Fruit fly (Drosophila melanogaster) whole organism, embryonic: ENCODE measurements around the gene scrt.

ENCODE experiments used
- Adf1 ChIP-seq: fragments of 200-800 bp; sonication (Bioruptor generic); IDR thresholded peaks from 2 replicates; pipeline ENCODE4 v1.3.6; 2022; ENCODE audit warnings: missing biosample characterization, missing genetic modification characterization
- Bdp1 ChIP-seq: fragments of 200-800 bp; sonication (Bioruptor generic); optimal IDR thresholded peaks from 3 replicates; lab custom pipeline; 2016; ENCODE audit warnings: missing biosample characterization, missing genetic modification characterization
- CG11504 ChIP-seq: fragments of 200-800 bp; sonication (Bioruptor generic); optimal IDR thresholded peaks from 3 replicates; lab custom pipeline; 2019; ENCODE audit warnings: missing biosample characterization, mild to moderate bottlenecking, missing genetic modification characterization, moderate library complexity
- CG11560 ChIP-seq: fragments of 200-800 bp; sonication (Bioruptor generic); IDR thresholded peaks from 3 replicates; pipeline ENCODE4 v1.3.6; 2022; ENCODE audit warnings: missing biosample characterization, missing genetic modification characterization
- CG12391 ChIP-seq: fragments of 200-800 bp; sonication (Bioruptor generic); optimal IDR thresholded peaks from 3 replicates; lab custom pipeline; 2018; ENCODE audit warnings: missing biosample characterization, mild to moderate bottlenecking, missing genetic modification characterization, moderate library complexity
- CG12744 ChIP-seq: fragments of 200-800 bp; sonication (Bioruptor generic); optimal IDR thresholded peaks from 2 replicates; lab custom pipeline; 2016; ENCODE audit warnings: missing biosample characterization, missing genetic modification characterization
- CG1647 ChIP-seq: fragments of 200-800 bp; sonication (Bioruptor generic); optimal IDR thresholded peaks from 3 replicates; lab custom pipeline; 2016; ENCODE audit warnings: missing biosample characterization, missing genetic modification characterization
- CG1832 ChIP-seq: fragments of 200-800 bp; sonication (Bioruptor generic); optimal IDR thresholded peaks from 2 replicates; lab custom pipeline; 2017; ENCODE audit warnings: missing biosample characterization, mild to moderate bottlenecking, missing genetic modification characterization, inconsistent platforms
- CG2120 ChIP-seq: fragments of 200-800 bp; sonication (Bioruptor generic); optimal IDR thresholded peaks from 3 replicates; lab custom pipeline; 2016; ENCODE audit warnings: missing biosample characterization, missing genetic modification characterization
- CG2712 ChIP-seq: fragments of 200-800 bp; optimal IDR thresholded peaks from 3 replicates; lab custom pipeline; 2019; ENCODE audit warnings: missing biosample characterization, mild to moderate bottlenecking, missing genetic modification characterization, moderate library complexity
- CG32767 ChIP-seq: fragments of 200-800 bp; sonication (Bioruptor generic); IDR thresholded peaks from 2 replicates; pipeline ENCODE4 v1.3.6; 2022; ENCODE audit warnings: missing biosample characterization, missing genetic modification characterization
- CG34422 ChIP-seq: fragments of 200-800 bp; sonication (Bioruptor generic); IDR thresholded peaks from 3 replicates; pipeline ENCODE4 v1.3.6; 2022; ENCODE audit warnings: missing biosample characterization, missing genetic modification characterization
- CG3726 ChIP-seq: fragments of 200-800 bp; sonication (Bioruptor generic); IDR thresholded peaks from 3 replicates; pipeline ENCODE4, ENCODE4 v1.3.6; 2022; ENCODE audit warnings: missing biosample characterization, missing genetic modification characterization
- CG4404 ChIP-seq: fragments of 200-800 bp; sonication (Bioruptor generic); IDR thresholded peaks from 2 replicates; pipeline ENCODE4 v1.3.6; 2022; ENCODE audit warnings: missing biosample characterization, missing genetic modification characterization
- CG7271 ChIP-seq: fragments of 200-800 bp; sonication (Bioruptor generic); optimal IDR thresholded peaks from 2 replicates; lab custom pipeline; 2018; ENCODE audit warnings: missing biosample characterization, mild to moderate bottlenecking, missing genetic modification characterization, moderate library complexity
- CG7372 ChIP-seq: fragments of 200-800 bp; sonication (Bioruptor generic); IDR thresholded peaks from 2 replicates; pipeline ENCODE4 v1.3.6; 2022; ENCODE audit warnings: missing biosample characterization, missing genetic modification characterization
- CG8359 ChIP-seq: fragments of 200-800 bp; sonication (Bioruptor generic); optimal IDR thresholded peaks from 2 replicates; lab custom pipeline; 2017; ENCODE audit warnings: missing biosample characterization, mild to moderate bottlenecking, missing genetic modification characterization, borderline replicate concordance
- CG8388 ChIP-seq: fragments of 200-800 bp; sonication (Bioruptor generic); optimal IDR thresholded peaks from 2 replicates; lab custom pipeline; 2019; ENCODE audit warnings: missing biosample characterization, mild to moderate bottlenecking, missing genetic modification characterization, moderate library complexity
- Deaf1 ChIP-seq: fragments of 200-800 bp; optimal IDR thresholded peaks from 3 replicates; lab custom pipeline; 2019; ENCODE audit warnings: missing biosample characterization, mild to moderate bottlenecking, missing genetic modification characterization, moderate library complexity
- Dek ChIP-seq: fragments of 200-800 bp; sonication (Bioruptor generic); optimal IDR thresholded peaks from 3 replicates; lab custom pipeline; 2019; ENCODE audit warnings: missing biosample characterization, mild to moderate bottlenecking, missing genetic modification characterization, moderate library complexity
- Doc2 ChIP-seq: fragments of 200-800 bp; sonication (Bioruptor generic); IDR thresholded peaks from 2 replicates; pipeline ENCODE4 v1.3.6; 2022; ENCODE audit warnings: missing biosample characterization, missing genetic modification characterization
- E2f2 ChIP-seq: fragments of 200-800 bp; sonication (Bioruptor generic); IDR thresholded peaks from 2 replicates; pipeline ENCODE4 v1.3.6; 2022; ENCODE audit warnings: missing biosample characterization, missing genetic modification characterization
- Fer2 ChIP-seq: fragments of 200-800 bp; sonication (Bioruptor generic); optimal IDR thresholded peaks from 2 replicates; lab custom pipeline; 2018; ENCODE audit warnings: missing biosample characterization, mild to moderate bottlenecking, missing genetic modification characterization, moderate library complexity
- Lpt ChIP-seq: fragments of >200 bp; optimal IDR thresholded peaks from 2 replicates; lab custom pipeline; 2018; ENCODE audit warnings: missing biosample characterization, missing genetic modification characterization
- Nf-YC ChIP-seq: fragments of 200-800 bp; optimal IDR thresholded peaks from 3 replicates; lab custom pipeline; 2019; ENCODE audit warnings: missing biosample characterization, mild to moderate bottlenecking, missing genetic modification characterization, moderate library complexity
- Opbp ChIP-seq: fragments of 200-800 bp; sonication (Bioruptor generic); IDR thresholded peaks from 3 replicates; pipeline ENCODE4 v1.3.6; 2022; ENCODE audit warnings: missing biosample characterization, missing genetic modification characterization; ENCODE audit not compliant: partially characterized antibody
- Poxn ChIP-seq: fragments of 200-800 bp; sonication (Bioruptor generic); IDR thresholded peaks from 2 replicates; pipeline ENCODE4 v1.3.6; 2022; ENCODE audit warnings: missing biosample characterization, missing genetic modification characterization
- TFAM ChIP-seq: fragments of 200-800 bp; sonication (Bioruptor generic); optimal IDR thresholded peaks from 2 replicates; lab custom pipeline; 2017; ENCODE audit warnings: missing biosample characterization, missing genetic modification characterization, inconsistent platforms
- ac ChIP-seq: fragments of 200-800 bp; sonication (Bioruptor generic); optimal IDR thresholded peaks from 3 replicates; lab custom pipeline; 2017; ENCODE audit warnings: missing biosample characterization, mild to moderate bottlenecking, missing genetic modification characterization
- ato ChIP-seq: fragments of 200-800 bp; sonication (Bioruptor generic); IDR thresholded peaks from 2 replicates; pipeline ENCODE4 v1.3.6; 2022; ENCODE audit warnings: missing biosample characterization, missing genetic modification characterization; ENCODE audit not compliant: partially characterized antibody
- bowl ChIP-seq: fragments of 200-800 bp; sonication (Bioruptor generic); IDR thresholded peaks from 2 replicates; pipeline ENCODE4 v1.3.6; 2022; ENCODE audit warnings: missing biosample characterization, missing genetic modification characterization
- br ChIP-seq: fragments of >200 bp; optimal IDR thresholded peaks from 2 replicates; lab custom pipeline; 2017
- caup ChIP-seq: fragments of 200-800 bp; sonication (Bioruptor generic); optimal IDR thresholded peaks from 3 replicates; lab custom pipeline; 2017; ENCODE audit warnings: missing biosample characterization, mild to moderate bottlenecking, missing genetic modification characterization, moderate library complexity; ENCODE audit not compliant: severe bottlenecking
- chn ChIP-seq: fragments of 200-800 bp; sonication (Bioruptor generic); optimal IDR thresholded peaks from 2 replicates; lab custom pipeline; 2016; ENCODE audit warnings: missing biosample characterization, missing genetic modification characterization
- crc ChIP-seq: fragments of 200-800 bp; sonication (Bioruptor generic); optimal IDR thresholded peaks from 2 replicates; lab custom pipeline; 2016; ENCODE audit warnings: missing biosample characterization, missing genetic modification characterization
- dmrt11E ChIP-seq: fragments of 200-800 bp; sonication (Bioruptor generic); optimal IDR thresholded peaks from 3 replicates; lab custom pipeline; 2018; ENCODE audit warnings: missing biosample characterization, mild to moderate bottlenecking, missing genetic modification characterization, moderate library complexity
- ems ChIP-seq: fragments of 200-800 bp; sonication (Bioruptor generic); optimal IDR thresholded peaks from 3 replicates; lab custom pipeline; 2016; ENCODE audit warnings: missing biosample characterization, missing genetic modification characterization
- gfzf ChIP-seq: fragments of 200-800 bp; sonication (Bioruptor generic); optimal IDR thresholded peaks from 2 replicates; lab custom pipeline; 2016; ENCODE audit warnings: missing biosample characterization, mild to moderate bottlenecking, missing genetic modification characterization, moderate library complexity
- grau ChIP-seq: fragments of 200-800 bp; optimal IDR thresholded peaks from 3 replicates; lab custom pipeline; 2019; ENCODE audit warnings: missing biosample characterization, mild to moderate bottlenecking, missing genetic modification characterization, moderate library complexity
- gsb-n ChIP-seq: fragments of 200-800 bp; sonication (Bioruptor generic); optimal IDR thresholded peaks from 3 replicates; lab custom pipeline; 2018; ENCODE audit warnings: missing biosample characterization, mild to moderate bottlenecking, missing genetic modification characterization
- hth ChIP-seq: fragments of >200 bp; optimal IDR thresholded peaks from 2 replicates; lab custom pipeline; 2017; ENCODE audit warnings: inconsistent platforms
- lbe ChIP-seq: fragments of 200-800 bp; sonication (Bioruptor generic); optimal IDR thresholded peaks from 2 replicates; lab custom pipeline; 2016; ENCODE audit warnings: missing biosample characterization, mild to moderate bottlenecking, missing genetic modification characterization
- lov ChIP-seq, 2 experiments: fragments of 200-800 bp in 1 of 2; fragments of >200 bp in 1 of 2; sonication (Bioruptor generic) in 1 of 2; IDR thresholded peaks in 1 of 2; optimal IDR thresholded peaks in 1 of 2; 2 replicates in 1 of 2; 3 replicates in 1 of 2; pipeline versions ENCODE4 v1.3.6 to Lab custom; 2017 to 2022; ENCODE audit warnings: missing biosample characterization in 1 of 2, missing genetic modification characterization in 1 of 2
- mld ChIP-seq: fragments of 200-800 bp; sonication (Bioruptor generic); IDR thresholded peaks from 3 replicates; pipeline ENCODE4 v1.3.6; 2022; ENCODE audit warnings: missing biosample characterization, missing genetic modification characterization; ENCODE audit not compliant: partially characterized antibody
- otp ChIP-seq: fragments of 200-800 bp; sonication (Bioruptor generic); IDR thresholded peaks from 3 replicates; pipeline ENCODE4, ENCODE4 v1.3.6; 2022; ENCODE audit warnings: missing biosample characterization, missing genetic modification characterization
- pb ChIP-seq: fragments of 200-800 bp; sonication (Bioruptor generic); optimal IDR thresholded peaks from 3 replicates; lab custom pipeline; 2016; ENCODE audit warnings: missing biosample characterization, missing genetic modification characterization
- pros ChIP-seq: fragments of 200-800 bp; sonication (Bioruptor generic); optimal IDR thresholded peaks from 3 replicates; lab custom pipeline; 2019; ENCODE audit warnings: missing biosample characterization, mild to moderate bottlenecking, missing genetic modification characterization, moderate library complexity
- psq ChIP-seq: fragments of 200-800 bp; sonication (Bioruptor generic); optimal IDR thresholded peaks from 2 replicates; lab custom pipeline; 2017; ENCODE audit warnings: missing biosample characterization, missing genetic modification characterization
- row ChIP-seq: fragments of 200-800 bp; sonication (Bioruptor generic); IDR thresholded peaks from 3 replicates; pipeline ENCODE4 v1.3.6; 2022; ENCODE audit warnings: missing biosample characterization, missing genetic modification characterization
- sisA ChIP-seq: fragments of 200-800 bp; sonication (Bioruptor generic); IDR thresholded peaks from 2 replicates; pipeline ENCODE4 v1.3.6; 2022; ENCODE audit warnings: missing biosample characterization, missing genetic modification characterization
- zfh2 ChIP-seq: fragments of 200-800 bp; sonication (Bioruptor generic); optimal IDR thresholded peaks from 2 replicates; lab custom pipeline; 2016; ENCODE audit warnings: missing biosample characterization, missing genetic modification characterization

Gene scrt

dm6 chr3L:4016754-4017153, 33.1 kb downstream of the scrt start (continued):
- TF ChIP-seq CG11504 (tag; lab: Kevin White, UChicago) (peak; percentile 70), lbe (GFP tag; lab: Kevin White, UChicago) (no peak), psq (GFP tag; lab: Kevin White, UChicago) (no peak), Opbp (GFP tag; lab: Robert Waterston, UW) (no peak), TFAM (GFP tag; lab: Kevin White, UChicago) (no peak), Fer2 (tag; lab: Kevin White, UChicago) (no peak), CG7271 (tag; lab: Kevin White, UChicago) (peak; percentile 70), CG8388 (GFP tag; lab: Kevin White, UChicago) (peak; percentile 54), hth (lab: Kevin White, UChicago) (no peak), CG12744 (GFP tag; lab: Kevin White, UChicago) (no peak), otp (GFP tag; lab: Robert Waterston, UW) (peak; percentile 82), CG7372 (GFP tag; lab: Robert Waterston, UW) (no peak), CG34422 (GFP tag; lab: Robert Waterston, UW) (peak; percentile 63; the same call in 2 of the 3 replicates), E2f2 (GFP tag; lab: Robert Waterston, UW) (peak; percentile 18; the same call in 1 of the 2 replicates), mld (GFP tag; lab: Robert Waterston, UW) (no peak), crc (GFP tag; lab: Kevin White, UChicago) (no peak), CG3726 (GFP tag; lab: Robert Waterston, UW) (peak; percentile 60; the same call in 2 of the 3 replicates), CG2120 (GFP tag; lab: Kevin White, UChicago) (no peak), sisA (GFP tag; lab: Robert Waterston, UW) (peak; percentile 79), ems (GFP tag; lab: Kevin White, UChicago) (peak; percentile 20), bowl (GFP tag; lab: Robert Waterston, UW) (no peak), Lpt (GFP tag; lab: Kevin White, UChicago) (no peak), caup (GFP tag; lab: Kevin White, UChicago) (no peak), ato (GFP tag; lab: Robert Waterston, UW) (no peak), Poxn (no peak), dmrt11E (tag; lab: Kevin White, UChicago) (peak; percentile 88), Bdp1 (no peak), CG1647 (GFP tag; lab: Kevin White, UChicago) (no peak), CG11560 (tag; lab: Robert Waterston, UW) (peak; percentile 34; the same call in 1 of the 3 replicates), pros (GFP tag; lab: Kevin White, UChicago) (no peak), CG4404 (GFP tag; lab: Robert Waterston, UW) (peak; percentile 86), Dek (tag; lab: Kevin White, UChicago) (no peak), gfzf (GFP tag; lab: Kevin White, UChicago) (no peak), gsb-n (tag; lab: Kevin White, UChicago) (peak; percentile 65), row (GFP tag; lab: Robert Waterston, UW) (peak; percentile 74), br (lab: Kevin White, UChicago) (no peak), CG1832 (no peak), lov (optimal IDR thresholded peaks at IDR 0.05; lab: Kevin White, UChicago) (no peak), lov (GFP tag; IDR thresholded peaks at IDR 0.05; lab: Robert Waterston, UW) (peak; percentile 80), Nf-YC (tag; lab: Kevin White, UChicago) (no peak), CG32767 (GFP tag; lab: Robert Waterston, UW) (peak; percentile 46; the same call in 1 of the 2 replicates), CG8359 (GFP tag; lab: Kevin White, UChicago) (no peak), Adf1 (GFP tag; lab: Robert Waterston, UW) (no peak), ac (GFP tag; lab: Kevin White, UChicago) (peak; percentile 52), grau (peak; percentile 93), zfh2 (no peak), Doc2 (GFP tag; lab: Robert Waterston, UW) (no peak), CG2712 (tag; lab: Kevin White, UChicago) (peak; percentile 83), Deaf1 (no peak), pb (GFP tag; lab: Kevin White, UChicago) (peak; percentile 16), CG12391 (tag; lab: Kevin White, UChicago) (peak; percentile 61), chn (GFP tag; lab: Kevin White, UChicago) (peak; percentile 66)
